Fruit fly (Drosophila melanogaster) whole organism, embryonic: ENCODE data around the gene Dlip2.

ENCODE experiments used
- Abd-B ChIP-seq: fragments of 200-800 bp; sonication (Bioruptor generic); optimal IDR thresholded peaks from 2 replicates; lab custom pipeline; 2018; ENCODE audit warnings: missing biosample characterization, mild to moderate bottlenecking, missing genetic modification characterization, moderate library complexity
- CG10274 ChIP-seq: fragments of 200-800 bp; sonication (Bioruptor generic); optimal IDR thresholded peaks from 3 replicates; lab custom pipeline; 2017; ENCODE audit warnings: missing biosample characterization, mild to moderate bottlenecking, missing genetic modification characterization
- CG14441 ChIP-seq: fragments of 200-800 bp; sonication (Bioruptor generic); IDR thresholded peaks from 2 replicates; pipeline ENCODE4 v1.3.6; 2022; ENCODE audit warnings: missing biosample characterization, missing genetic modification characterization
- CG14860 ChIP-seq: fragments of 200-800 bp; sonication (Bioruptor generic); IDR thresholded peaks from 3 replicates; pipeline ENCODE4 v1.3.6; 2022; ENCODE audit warnings: missing biosample characterization, missing genetic modification characterization; ENCODE audit not compliant: partially characterized antibody
- CG1529 ChIP-seq: fragments of 200-800 bp; sonication (Bioruptor generic); optimal IDR thresholded peaks from 3 replicates; lab custom pipeline; 2018; ENCODE audit warnings: missing biosample characterization, missing genetic modification characterization
- CG17186 ChIP-seq: fragments of 200-800 bp; sonication (Bioruptor generic); optimal IDR thresholded peaks from 3 replicates; lab custom pipeline; 2017; ENCODE audit warnings: missing biosample characterization, missing genetic modification reagents, missing genetic modification characterization
- CG2129 ChIP-seq: fragments of 200-800 bp; sonication (Bioruptor generic); IDR thresholded peaks from 2 replicates; pipeline ENCODE4 v1.3.6; 2022; ENCODE audit warnings: missing biosample characterization, missing genetic modification characterization; ENCODE audit not compliant: partially characterized antibody
- CG2202 ChIP-seq: fragments of 200-800 bp; sonication (Bioruptor generic); optimal IDR thresholded peaks from 2 replicates; lab custom pipeline; 2018; ENCODE audit warnings: missing biosample characterization, mild to moderate bottlenecking, missing genetic modification characterization
- CG2875 ChIP-seq: fragments of 200-800 bp; sonication (Bioruptor generic); optimal IDR thresholded peaks from 2 replicates; lab custom pipeline; 2017; ENCODE audit warnings: missing biosample characterization, mild to moderate bottlenecking, missing genetic modification characterization, missing genetic modification reagents
- CG32767 ChIP-seq: fragments of 200-800 bp; sonication (Bioruptor generic); IDR thresholded peaks from 2 replicates; pipeline ENCODE4 v1.3.6; 2022; ENCODE audit warnings: missing biosample characterization, missing genetic modification characterization
- CG42726 ChIP-seq: fragments of 200-800 bp; sonication (Bioruptor generic); IDR thresholded peaks from 2 replicates; pipeline ENCODE4 v1.3.6; 2022; ENCODE audit warnings: missing biosample characterization, missing genetic modification characterization; ENCODE audit not compliant: partially characterized antibody
- CG4328 ChIP-seq: fragments of 200-800 bp; sonication (Bioruptor generic); optimal IDR thresholded peaks from 3 replicates; lab custom pipeline; 2017; ENCODE audit warnings: missing biosample characterization, missing genetic modification reagents, missing genetic modification characterization
- CG6175 ChIP-seq: fragments of 200-800 bp; sonication (Bioruptor generic); IDR thresholded peaks from 3 replicates; pipeline ENCODE4 v1.3.6; 2022; ENCODE audit warnings: missing biosample characterization, missing genetic modification characterization
- CG6683 ChIP-seq: fragments of 200-800 bp; sonication (Bioruptor generic); optimal IDR thresholded peaks from 2 replicates; lab custom pipeline; 2017; ENCODE audit warnings: missing biosample characterization, mild to moderate bottlenecking, missing genetic modification characterization, missing genetic modification reagents
- CG7839 ChIP-seq: fragments of 200-800 bp; sonication (Bioruptor generic); optimal IDR thresholded peaks from 3 replicates; lab custom pipeline; 2018; ENCODE audit warnings: missing biosample characterization, mild to moderate bottlenecking, missing genetic modification characterization, moderate library complexity
- CG8290 ChIP-seq, 3 experiments: fragments of 200-800 bp; sonication (Bioruptor generic); optimal IDR thresholded peaks; 2 replicates each; lab custom pipeline; 2016 to 2019; ENCODE audit warnings: missing biosample characterization in 3 of 3, missing genetic modification characterization in 3 of 3, mild to moderate bottlenecking in 2 of 3, moderate library complexity in 1 of 3
- CG9437 ChIP-seq: fragments of 200-800 bp; sonication (Bioruptor generic); optimal IDR thresholded peaks from 2 replicates; lab custom pipeline; 2018; ENCODE audit warnings: missing biosample characterization, mild to moderate bottlenecking, missing genetic modification characterization
- Chrac-16 ChIP-seq: fragments of 200-800 bp; sonication (Bioruptor generic); optimal IDR thresholded peaks from 3 replicates; lab custom pipeline; 2016; ENCODE audit warnings: missing biosample characterization, missing genetic modification characterization
- Doc2 ChIP-seq: fragments of 200-800 bp; sonication (Bioruptor generic); IDR thresholded peaks from 2 replicates; pipeline ENCODE4 v1.3.6; 2022; ENCODE audit warnings: missing biosample characterization, missing genetic modification characterization
- Dref ChIP-seq: fragments of 200-800 bp; sonication (Bioruptor generic); IDR thresholded peaks from 2 replicates; pipeline ENCODE4 v1.3.6; 2022; ENCODE audit warnings: missing biosample characterization, missing genetic modification characterization
- Ets97D ChIP-seq: fragments of 200-800 bp; sonication (Bioruptor generic); optimal IDR thresholded peaks from 3 replicates; lab custom pipeline; 2016; ENCODE audit warnings: missing biosample characterization, missing genetic modification characterization
- Fer3 ChIP-seq: fragments of 200-800 bp; sonication (Bioruptor generic); optimal IDR thresholded peaks from 2 replicates; lab custom pipeline; 2018; ENCODE audit warnings: missing biosample characterization, mild to moderate bottlenecking, missing genetic modification characterization, moderate library complexity
- HLH3B ChIP-seq: fragments of 200-800 bp; sonication (Bioruptor generic); IDR thresholded peaks from 2 replicates; pipeline ENCODE4 v1.3.6; 2022; ENCODE audit warnings: missing biosample characterization, missing genetic modification characterization
- Hand ChIP-seq: fragments of 200-800 bp; sonication (Bioruptor generic); optimal IDR thresholded peaks from 2 replicates; lab custom pipeline; 2017; ENCODE audit warnings: mild to moderate bottlenecking, missing biosample characterization, missing genetic modification reagents, missing genetic modification characterization
- Hey ChIP-seq: fragments of 200-800 bp; sonication (Bioruptor generic); optimal IDR thresholded peaks from 3 replicates; lab custom pipeline; 2018; ENCODE audit warnings: missing biosample characterization, mild to moderate bottlenecking, missing genetic modification characterization
- Hr51 ChIP-seq, 2 experiments: fragments of 200-800 bp; sonication (Bioruptor generic); optimal IDR thresholded peaks; 2 replicates in 1 of 2; 3 replicates in 1 of 2; lab custom pipeline; 2016 to 2018; ENCODE audit warnings: missing biosample characterization in 2 of 2, missing genetic modification characterization in 2 of 2, mild to moderate bottlenecking in 1 of 2, moderate library complexity in 1 of 2
- Max ChIP-seq: fragments of 200-800 bp; sonication (Bioruptor generic); optimal IDR thresholded peaks from 2 replicates; lab custom pipeline; 2016; ENCODE audit warnings: missing biosample characterization, mild to moderate bottlenecking, missing genetic modification characterization
- Myb ChIP-seq: fragments of 200-800 bp; sonication (Bioruptor generic); optimal IDR thresholded peaks from 2 replicates; lab custom pipeline; 2016; ENCODE audit warnings: missing biosample characterization, missing genetic modification characterization
- Nf-YB ChIP-seq: fragments of 200-800 bp; sonication (Bioruptor generic); optimal IDR thresholded peaks from 3 replicates; lab custom pipeline; 2019; ENCODE audit warnings: missing biosample characterization, mild to moderate bottlenecking, missing genetic modification characterization, moderate library complexity
- Scr ChIP-seq: fragments of 200-800 bp; sonication (Bioruptor generic); IDR thresholded peaks from 2 replicates; pipeline ENCODE4 v1.3.6; 2022; ENCODE audit warnings: missing biosample characterization, missing genetic modification characterization; ENCODE audit not compliant: partially characterized antibody
- Vsx1 ChIP-seq: fragments of 200-800 bp; sonication (Bioruptor generic); optimal IDR thresholded peaks from 2 replicates; lab custom pipeline; 2017; ENCODE audit warnings: missing biosample characterization, mild to moderate bottlenecking, missing genetic modification characterization, missing genetic modification reagents
- YL-1 ChIP-seq: fragments of 200-800 bp; sonication (Bioruptor generic); optimal IDR thresholded peaks from 3 replicates; lab custom pipeline; 2017; ENCODE audit warnings: missing biosample characterization, mild to moderate bottlenecking, missing genetic modification characterization
- bab2 ChIP-seq: fragments of 200-800 bp; sonication (Bioruptor generic); optimal IDR thresholded peaks from 2 replicates; lab custom pipeline; 2016; ENCODE audit warnings: missing biosample characterization, missing genetic modification characterization
- dmrt11E ChIP-seq: fragments of 200-800 bp; sonication (Bioruptor generic); optimal IDR thresholded peaks from 3 replicates; lab custom pipeline; 2018; ENCODE audit warnings: missing biosample characterization, mild to moderate bottlenecking, missing genetic modification characterization, moderate library complexity
- fd3F ChIP-seq: fragments of 200-800 bp; sonication (Bioruptor generic); optimal IDR thresholded peaks from 2 replicates; lab custom pipeline; 2018; ENCODE audit warnings: missing biosample characterization, mild to moderate bottlenecking, missing genetic modification characterization, moderate library complexity
- gro ChIP-seq: fragments of 200-800 bp; sonication (Bioruptor generic); optimal IDR thresholded peaks from 2 replicates; lab custom pipeline; 2016; ENCODE audit warnings: missing biosample characterization, missing genetic modification characterization
- gsb ChIP-seq: fragments of 200-800 bp; sonication (Bioruptor generic); IDR thresholded peaks from 2 replicates; pipeline ENCODE4 v1.3.6; 2022; ENCODE audit warnings: missing biosample characterization, missing genetic modification characterization
- her ChIP-seq: fragments of 200-800 bp; sonication (Bioruptor generic); optimal IDR thresholded peaks from 2 replicates; lab custom pipeline; 2016; ENCODE audit warnings: missing biosample characterization, missing genetic modification characterization
- pb ChIP-seq: fragments of 200-800 bp; sonication (Bioruptor generic); optimal IDR thresholded peaks from 3 replicates; lab custom pipeline; 2016; ENCODE audit warnings: missing biosample characterization, missing genetic modification characterization
- sisA ChIP-seq: fragments of 200-800 bp; sonication (Bioruptor generic); IDR thresholded peaks from 2 replicates; pipeline ENCODE4 v1.3.6; 2022; ENCODE audit warnings: missing biosample characterization, missing genetic modification characterization
- sob ChIP-seq: fragments of 200-800 bp; sonication (Bioruptor generic); IDR thresholded peaks from 2 replicates; pipeline ENCODE4 v1.3.6; 2022; ENCODE audit warnings: missing biosample characterization, missing genetic modification characterization
- stwl ChIP-seq: fragments of 200-800 bp; sonication (Bioruptor generic); optimal IDR thresholded peaks from 3 replicates; lab custom pipeline; 2018; ENCODE audit warnings: missing biosample characterization, mild to moderate bottlenecking, missing genetic modification characterization, moderate library complexity
- tll ChIP-seq, 2 experiments: fragments of 200-800 bp in 1 of 2; fragments of >200 bp in 1 of 2; sonication (Bioruptor generic) in 1 of 2; optimal IDR thresholded peaks; 2 replicates each; lab custom pipeline; 2017 to 2019; ENCODE audit warnings: missing biosample characterization in 2 of 2, missing genetic modification characterization in 2 of 2, mild to moderate bottlenecking in 1 of 2, moderate library complexity in 1 of 2
- tna ChIP-seq: fragments of 200-800 bp; sonication (Bioruptor generic); IDR thresholded peaks from 2 replicates; pipeline ENCODE4 v1.3.6; 2022; ENCODE audit warnings: missing biosample characterization, missing genetic modification characterization; ENCODE audit not compliant: partially characterized antibody
- twi ChIP-seq: fragments of 200-800 bp; optimal IDR thresholded peaks from 2 replicates; lab custom pipeline; 2019; ENCODE audit warnings: missing biosample characterization, mild to moderate bottlenecking, missing genetic modification characterization, moderate library complexity
- wdn ChIP-seq: fragments of 200-800 bp; sonication (Bioruptor generic); IDR thresholded peaks from 2 replicates; pipeline ENCODE4 v1.3.6; 2022; ENCODE audit warnings: missing biosample characterization, missing genetic modification characterization
- wek ChIP-seq: fragments of 200-800 bp; sonication (Bioruptor generic); optimal IDR thresholded peaks from 3 replicates; lab custom pipeline; 2018; ENCODE audit warnings: missing biosample characterization, mild to moderate bottlenecking, missing genetic modification characterization, moderate library complexity
- wor ChIP-seq: fragments of 200-800 bp; sonication (Bioruptor generic); IDR thresholded peaks from 2 replicates; pipeline ENCODE4 v1.3.6; 2022; ENCODE audit warnings: missing biosample characterization, missing genetic modification characterization
- zfh2 ChIP-seq: fragments of 200-800 bp; sonication (Bioruptor generic); optimal IDR thresholded peaks from 2 replicates; lab custom pipeline; 2016; ENCODE audit warnings: missing biosample characterization, missing genetic modification characterization

Gene Dlip2

DNA sequence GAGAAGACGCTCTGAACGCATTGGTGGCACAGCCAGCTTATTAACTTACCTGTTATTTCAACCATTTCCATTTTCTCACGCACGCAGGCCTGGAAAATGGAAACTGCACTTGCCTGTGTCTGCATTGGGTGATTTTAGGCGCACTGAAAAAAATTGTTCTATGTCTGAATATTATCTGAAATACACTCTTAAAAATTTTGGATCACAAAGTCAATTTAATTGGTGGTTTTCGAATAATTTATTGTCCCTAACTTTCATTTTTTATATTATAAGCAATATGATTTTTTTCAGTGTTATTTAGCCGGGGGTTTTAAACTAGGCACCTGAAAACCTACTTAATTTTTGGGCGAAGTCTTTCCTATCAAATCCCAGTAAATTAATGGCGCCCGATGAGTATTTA is 17.6 kb upstream of the Dlip2 start (continued):
- TF ChIP-seq YL-1 (GFP tag; lab: Kevin White, UChicago): no peak
- no peak for TF ChIP-seq Doc2 (GFP tag; lab: Robert Waterston, UW)
- no peak for TF ChIP-seq gsb (GFP tag; lab: Robert Waterston, UW)
- TF ChIP-seq Chrac-16: peak; percentile 75
- TF ChIP-seq tna (GFP tag; lab: Robert Waterston, UW): no peak
- TF ChIP-seq twi: no peak
- TF ChIP-seq tll (GFP tag; optimal IDR thresholded peaks at IDR 0.05; lab: Kevin White, UChicago): peak in 1 of 2 experiments; percentile 67
- TF ChIP-seq CG1529 (GFP tag; lab: Kevin White, UChicago): peak; percentile 48
- TF ChIP-seq Max: peak; percentile 78
- TF ChIP-seq bab2 (GFP tag; lab: Kevin White, UChicago): peak; percentile 8
- no peak for TF ChIP-seq CG6175 (GFP tag; lab: Robert Waterston, UW)
- peak; percentile 41 for TF ChIP-seq CG9437 (GFP tag; lab: Kevin White, UChicago)
- peak; percentile 43 for TF ChIP-seq CG2202
- TF ChIP-seq dmrt11E (tag; lab: Kevin White, UChicago): peak; percentile 78
- no peak for TF ChIP-seq CG42726
- TF ChIP-seq Vsx1: peak; percentile 88
- TF ChIP-seq Hand (GFP tag; lab: Kevin White, UChicago): peak; percentile 10
- TF ChIP-seq Hr51 (GFP tag; optimal IDR thresholded peaks at IDR 0.05; lab: Kevin White, UChicago): peak in 1 of 2 experiments; percentile 80
- peak; percentile 83 for TF ChIP-seq HLH3B (GFP tag; lab: Robert Waterston, UW)
- no peak for TF ChIP-seq Dref (GFP tag; lab: Robert Waterston, UW)
- TF ChIP-seq gro: peak; percentile 40
- no peak for TF ChIP-seq Scr (GFP tag; lab: Robert Waterston, UW)
- peak; percentile 32 for TF ChIP-seq CG17186 (GFP tag; lab: Kevin White, UChicago)
- TF ChIP-seq Myb: peak; percentile 22
- TF ChIP-seq sisA (GFP tag; lab: Robert Waterston, UW): peak; percentile 88
- TF ChIP-seq stwl: peak; percentile 59
- TF ChIP-seq wek: no peak
- peak; percentile 73 for TF ChIP-seq sob (GFP tag; lab: Robert Waterston, UW)
- peak; percentile 77 for TF ChIP-seq CG14441
- TF ChIP-seq CG6683 (GFP tag; lab: Kevin White, UChicago): peak; percentile 51
- peak; percentile 69 for TF ChIP-seq Fer3
- TF ChIP-seq CG4328 (GFP tag; lab: Kevin White, UChicago): no peak
- TF ChIP-seq Abd-B (GFP tag; lab: Kevin White, UChicago): peak; percentile 80
- TF ChIP-seq CG7839 (tag; lab: Kevin White, UChicago): peak; percentile 80
- TF ChIP-seq her (GFP tag; lab: Kevin White, UChicago): peak; percentile 25
- peak; percentile 51 for TF ChIP-seq pb (GFP tag; lab: Kevin White, UChicago)
- peak; percentile 73 for TF ChIP-seq CG32767 (GFP tag; lab: Robert Waterston, UW)
- TF ChIP-seq wor: peak; percentile 63
- no peak for TF ChIP-seq zfh2 (GFP tag; lab: Kevin White, UChicago)
- TF ChIP-seq CG10274: peak; percentile 16
- TF ChIP-seq Nf-YB (GFP tag; lab: Kevin White, UChicago): peak; percentile 20
- TF ChIP-seq CG2875 (GFP tag; lab: Kevin White, UChicago): peak; percentile 64
- no peak for TF ChIP-seq wdn (GFP tag; lab: Robert Waterston, UW)
- no peak for TF ChIP-seq Ets97D
- TF ChIP-seq CG2129 (GFP tag; lab: Robert Waterston, UW): no peak
- TF ChIP-seq fd3F (GFP tag; lab: Kevin White, UChicago): no peak
- TF ChIP-seq CG8290 (GFP tag; optimal IDR thresholded peaks at IDR 0.05; lab: Kevin White, UChicago): peak; percentile 88
- no peak for TF ChIP-seq CG8290 (tag; optimal IDR thresholded peaks at IDR 0.05; lab: Kevin White, UChicago)
- TF ChIP-seq CG14860 (GFP tag; lab: Robert Waterston, UW): no peak
- TF ChIP-seq Hey (tag; lab: Kevin White, UChicago): no peak
